Worm (Caenorhabditis elegans): ENCODE data around the gene F09E5.12.

ce11 chrII:5326024-5326627 lies 44.4 kb downstream of the F09E5.12 start:
- TF ChIP-seq ztf-23 (GFP tag; IDR thresholded peaks at IDR 0.05): no peak
- TF ChIP-seq ztf-29 (GFP tag; IDR thresholded peaks at IDR 0.05): no peak
- no peak for TF ChIP-seq tab-1 (GFP tag; IDR thresholded peaks at IDR 0.05)
- no peak for TF ChIP-seq med-1 (GFP tag; optimal IDR thresholded peaks at IDR 0.05; ENCODE audit: insufficient read depth)
- TF ChIP-seq ref-1 (GFP tag; conservative IDR thresholded peaks at IDR 0.05): no peak
- TF ChIP-seq flt-1 (GFP tag; IDR thresholded peaks at IDR 0.05): 0 out of 2 replicates have a peak, but pooled peaks have one; percentile 19
